Fruit fly (Drosophila melanogaster): ENCODE measurements around the gene Tnpo-SR.

The Tnpo-SR gene

DNA sequence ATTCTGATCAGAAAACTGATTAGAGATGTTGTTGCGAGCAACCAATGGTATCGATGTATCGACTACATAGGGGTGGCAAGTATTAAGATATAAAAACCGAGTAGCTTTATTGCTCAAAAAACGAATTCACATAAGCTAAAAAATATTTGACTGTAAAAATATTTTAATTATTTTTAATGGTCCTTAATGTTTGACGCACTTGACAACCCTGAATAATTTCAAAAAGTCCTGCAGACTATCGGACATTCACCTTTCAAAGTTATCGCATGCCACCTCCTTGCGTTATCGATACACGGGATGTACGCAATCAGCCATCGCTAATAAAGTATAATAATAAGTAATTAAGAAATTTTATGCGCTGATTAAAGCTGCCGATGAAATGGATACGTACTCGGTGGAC lies at the start of gene Tnpo-SR, which contains the start of the genes HemK2 and Snapin:
Tnpo-SR (plus strand) TSS at position 271 of the 400 bp plus-strand sequence.
HemK2 (minus strand) TSS at position 24 of the 400 bp plus-strand sequence.
Snapin (minus strand) TSS at position 24 of the 400 bp plus-strand sequence.
- TF ChIP-seq psq (optimal IDR thresholded peaks at IDR 0.05), result no peak

DNA sequence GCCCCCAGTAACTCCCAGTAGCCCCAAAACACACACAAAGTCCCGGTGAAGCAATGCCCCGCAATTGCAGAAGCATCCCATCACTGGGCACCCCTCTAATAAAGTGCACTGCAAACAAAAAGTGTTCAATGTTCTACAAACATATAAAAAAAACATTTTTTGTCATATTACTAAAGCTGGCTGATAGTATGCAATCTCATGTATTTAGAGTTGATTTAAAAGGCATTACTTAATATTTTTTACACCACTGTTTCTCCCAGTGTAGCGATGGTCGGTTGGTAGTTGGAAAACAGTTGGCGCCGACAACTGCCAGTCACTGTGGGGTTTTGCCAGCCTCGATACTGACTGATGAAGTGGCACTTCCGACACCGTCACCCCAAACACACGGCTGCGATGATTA lies 39.4 kb upstream of the Tnpo-SR start:
- TF ChIP-seq CG8478 (optimal IDR thresholded peaks at IDR 0.05) (no peak), psq (optimal IDR thresholded peaks at IDR 0.05) (no peak), Dll (optimal IDR thresholded peaks at IDR 0.05) (no peak), EcR (GFP tag; optimal IDR thresholded peaks at IDR 0.05) (no peak), usp (GFP tag; optimal IDR thresholded peaks at IDR 0.05) (no peak), pan (optimal IDR thresholded peaks at IDR 0.05) (no peak)

DNA sequence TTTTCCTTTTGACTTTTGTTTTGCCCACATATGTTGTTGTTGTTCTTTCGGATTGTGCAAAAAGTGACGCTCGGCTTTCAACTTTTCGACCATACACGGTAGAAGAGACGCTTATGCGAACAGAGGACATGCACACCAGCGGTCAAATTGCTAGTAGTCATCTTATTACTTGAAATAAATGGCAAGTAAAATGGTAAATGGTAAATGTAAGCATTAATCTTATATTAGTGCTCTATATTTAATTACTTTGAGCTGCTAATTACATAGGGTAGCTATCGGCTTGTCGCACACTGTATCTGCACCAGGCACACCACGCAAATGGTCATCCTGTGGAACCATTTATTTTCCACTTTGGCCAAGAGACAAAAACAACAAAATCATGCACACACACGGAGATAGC lies 38.4 kb upstream of the Tnpo-SR start:
- TF ChIP-seq Dll (optimal IDR thresholded peaks at IDR 0.05) (no peak), psq (optimal IDR thresholded peaks at IDR 0.05) (no peak), EcR (GFP tag; optimal IDR thresholded peaks at IDR 0.05) (no peak)

DNA sequence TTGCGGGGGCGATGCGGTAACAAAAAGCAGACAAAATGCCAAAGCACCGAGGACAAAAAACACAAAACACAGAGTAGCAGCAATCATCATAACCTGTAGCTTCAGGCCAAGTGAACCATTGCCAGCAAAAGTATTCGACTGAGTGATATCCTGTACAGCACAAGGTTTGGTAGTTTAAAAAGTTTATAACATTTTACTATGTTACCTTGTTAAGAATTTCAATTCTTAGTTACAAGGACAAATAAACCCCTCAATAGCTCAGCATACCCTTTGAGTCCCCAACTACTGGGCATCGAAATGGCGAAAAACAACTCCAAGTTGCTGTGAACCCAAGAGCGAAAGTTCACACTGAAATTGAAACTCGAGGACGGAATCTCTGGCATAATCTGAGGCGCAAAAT lies 36.6 kb upstream of the Tnpo-SR start:
- TF ChIP-seq pan (optimal IDR thresholded peaks at IDR 0.05) (no peak), usp (GFP tag; optimal IDR thresholded peaks at IDR 0.05) (no peak), CG8478 (optimal IDR thresholded peaks at IDR 0.05) (no peak), psq (optimal IDR thresholded peaks at IDR 0.05) (no peak), Dll (optimal IDR thresholded peaks at IDR 0.05) (no peak), EcR (GFP tag; optimal IDR thresholded peaks at IDR 0.05) (no peak)

DNA sequence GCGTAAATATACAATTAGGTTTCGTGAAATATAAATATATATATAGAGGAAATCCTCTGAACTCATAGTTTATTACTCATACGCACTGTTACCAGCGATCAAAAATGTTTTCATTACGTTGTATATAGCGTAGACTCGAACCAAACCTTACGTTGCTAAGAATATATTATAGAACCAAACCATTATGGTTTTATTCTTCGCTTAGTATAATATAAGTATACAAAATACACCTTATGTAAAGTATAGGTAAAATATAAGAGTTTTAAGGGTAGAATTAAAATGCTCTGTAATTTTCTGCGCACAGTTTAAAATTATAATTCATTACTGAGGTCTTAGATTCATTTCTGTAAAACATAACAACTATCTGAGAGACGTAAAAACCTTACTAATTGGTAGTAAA lies 35.3 kb upstream of the Tnpo-SR start:
- no peak for TF ChIP-seq psq (optimal IDR thresholded peaks at IDR 0.05)
- TF ChIP-seq CG8478 (optimal IDR thresholded peaks at IDR 0.05), result no peak
- TF ChIP-seq EcR (GFP tag; optimal IDR thresholded peaks at IDR 0.05), result no peak
- no peak for TF ChIP-seq pan (optimal IDR thresholded peaks at IDR 0.05)
- TF ChIP-seq usp (GFP tag; optimal IDR thresholded peaks at IDR 0.05), result no peak
- TF ChIP-seq Dll (optimal IDR thresholded peaks at IDR 0.05), result no peak

DNA sequence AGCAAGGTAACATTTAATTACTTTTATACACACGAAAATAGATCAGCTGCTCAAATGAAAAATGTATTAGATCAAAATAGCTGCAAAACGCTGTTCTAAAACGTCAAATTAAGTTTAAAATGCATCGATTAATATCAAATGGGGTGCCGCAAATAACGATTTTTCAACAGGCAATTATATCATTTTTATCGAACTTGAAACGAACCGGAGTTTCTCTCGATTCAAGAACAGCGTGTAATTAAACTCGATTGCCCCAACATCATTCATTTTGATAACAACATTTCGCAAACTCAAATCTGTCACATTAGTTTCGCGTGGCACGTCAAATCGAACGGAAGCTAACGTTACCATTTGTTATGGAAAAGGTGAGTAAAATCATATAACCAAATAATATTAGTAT lies 34.4 kb upstream of the Tnpo-SR start, which contains the start of gene CG31689:
CG31689 (plus strand) TSS at position 301 of the 400 bp plus-strand sequence.
- TF ChIP-seq CG8478 (optimal IDR thresholded peaks at IDR 0.05) (no peak), Dll (optimal IDR thresholded peaks at IDR 0.05) (no peak), psq (optimal IDR thresholded peaks at IDR 0.05) (no peak), pan (optimal IDR thresholded peaks at IDR 0.05) (no peak), EcR (GFP tag; optimal IDR thresholded peaks at IDR 0.05) (no peak), usp (GFP tag; optimal IDR thresholded peaks at IDR 0.05) (no peak)

DNA sequence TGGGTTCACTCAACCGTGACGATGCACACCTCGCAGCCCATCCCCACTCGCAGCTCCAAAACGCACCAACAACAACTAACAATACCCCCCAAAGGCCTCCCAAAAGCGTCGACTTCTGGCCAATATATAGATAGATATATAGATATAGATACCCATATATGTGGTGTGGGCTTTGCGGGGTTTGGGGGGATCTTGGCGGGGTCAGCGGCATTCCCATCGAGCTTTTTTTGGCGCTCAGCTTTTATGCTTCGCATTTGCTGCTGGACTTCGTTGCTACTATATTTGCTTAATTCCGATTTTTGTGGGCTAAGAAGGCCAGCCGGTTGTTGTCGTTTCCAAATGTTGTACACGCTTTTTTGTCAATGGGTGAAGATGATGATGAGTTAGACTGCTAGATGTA lies 32.4 kb upstream of the Tnpo-SR start:
- TF ChIP-seq usp (GFP tag; optimal IDR thresholded peaks at IDR 0.05) (no peak), psq (optimal IDR thresholded peaks at IDR 0.05) (no peak), Dll (optimal IDR thresholded peaks at IDR 0.05) (no peak), CG8478 (optimal IDR thresholded peaks at IDR 0.05) (no peak), pan (optimal IDR thresholded peaks at IDR 0.05) (no peak), EcR (GFP tag; optimal IDR thresholded peaks at IDR 0.05) (no peak)

DNA sequence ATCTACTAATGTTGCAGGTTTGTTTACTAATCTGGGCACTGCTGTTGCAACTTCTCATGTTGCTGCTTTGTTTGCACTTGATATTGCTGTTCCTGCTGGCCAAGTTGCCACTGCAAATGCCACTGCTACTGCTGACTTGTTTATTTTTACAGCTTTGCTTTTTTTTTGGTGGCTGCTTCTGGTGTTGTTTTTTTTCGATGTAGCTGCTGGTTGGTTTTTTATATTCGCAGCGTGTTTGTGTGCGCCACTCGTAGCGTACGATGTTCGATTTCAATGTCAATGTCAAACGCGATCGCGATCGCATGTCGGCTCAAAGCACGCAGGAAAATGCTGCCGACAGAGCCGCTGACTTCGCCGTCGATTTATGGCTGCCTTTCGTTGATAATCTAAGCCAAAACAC lies 31.9 kb upstream of the Tnpo-SR start:
- TF ChIP-seq Dll (optimal IDR thresholded peaks at IDR 0.05) (no peak), psq (optimal IDR thresholded peaks at IDR 0.05) (no peak)

DNA sequence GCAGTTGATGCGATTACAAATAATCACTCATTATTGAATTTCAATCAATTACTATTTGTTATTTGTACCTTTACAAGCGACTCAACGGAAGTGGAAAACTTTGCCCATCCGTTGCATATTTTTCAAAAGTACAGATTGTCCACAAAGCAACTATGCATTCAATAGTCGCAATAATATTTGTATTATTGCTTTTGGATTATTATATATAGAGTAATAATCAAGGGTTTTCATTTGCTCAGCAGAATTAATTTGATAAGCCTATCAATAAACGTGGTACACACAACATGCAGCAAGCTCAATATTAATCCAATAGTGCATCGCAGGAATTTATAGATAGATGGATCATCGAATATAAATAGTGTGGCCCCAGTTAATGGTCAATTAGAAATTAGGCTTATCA lies 31.1 kb upstream of the Tnpo-SR start:
- no peak for TF ChIP-seq CG8478 (optimal IDR thresholded peaks at IDR 0.05)
- no peak for TF ChIP-seq pan (optimal IDR thresholded peaks at IDR 0.05)
- no peak for TF ChIP-seq EcR (GFP tag; optimal IDR thresholded peaks at IDR 0.05)
- TF ChIP-seq usp (GFP tag; optimal IDR thresholded peaks at IDR 0.05), result no peak

DNA sequence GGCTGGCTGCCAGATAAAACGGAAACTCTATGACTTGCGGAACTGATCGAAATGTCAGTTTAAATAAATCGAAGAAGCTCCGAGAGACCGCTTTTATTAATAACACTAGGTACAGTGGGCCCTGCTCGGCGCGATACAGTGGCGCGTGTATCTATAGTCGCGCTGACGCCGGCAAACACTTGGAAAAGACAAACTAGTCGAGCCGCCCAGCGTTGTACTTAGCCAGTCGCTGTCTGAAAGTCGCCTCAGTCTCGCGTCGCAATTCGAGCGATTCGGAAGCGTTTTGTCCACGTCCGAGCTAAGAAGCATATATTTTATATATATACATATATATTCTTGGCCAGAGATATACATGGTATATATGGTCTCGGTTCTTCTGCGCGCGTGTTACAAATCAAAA lies 29.8 kb upstream of the Tnpo-SR start:
- TF ChIP-seq CG8478 (optimal IDR thresholded peaks at IDR 0.05) (no peak), Dll (optimal IDR thresholded peaks at IDR 0.05) (no peak), EcR (GFP tag; optimal IDR thresholded peaks at IDR 0.05) (no peak), psq (optimal IDR thresholded peaks at IDR 0.05) (no peak), usp (GFP tag; optimal IDR thresholded peaks at IDR 0.05) (no peak), pan (optimal IDR thresholded peaks at IDR 0.05) (no peak)

DNA sequence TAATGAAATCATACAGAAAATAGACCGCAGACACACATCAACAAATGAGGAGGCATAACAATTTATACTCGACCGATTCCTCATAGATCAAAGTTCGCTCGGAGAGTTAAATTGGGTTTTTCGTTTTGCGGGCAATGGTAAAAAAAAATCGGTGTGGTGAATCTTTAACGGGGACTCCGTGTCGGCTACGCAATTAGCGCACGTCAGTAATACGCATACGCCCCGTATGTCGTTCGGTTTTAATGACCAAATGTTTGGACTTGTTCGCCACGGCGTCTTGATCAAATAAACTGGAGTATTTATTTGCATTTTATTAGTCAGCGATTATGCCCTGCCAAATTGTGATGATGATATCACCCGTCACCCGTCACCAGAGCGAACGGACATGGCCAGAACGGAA lies 29.0 kb upstream of the Tnpo-SR start:
- TF ChIP-seq CG8478 (optimal IDR thresholded peaks at IDR 0.05) (no peak), EcR (GFP tag; optimal IDR thresholded peaks at IDR 0.05) (no peak), Dll (optimal IDR thresholded peaks at IDR 0.05) (no peak), pan (optimal IDR thresholded peaks at IDR 0.05) (no peak), usp (GFP tag; optimal IDR thresholded peaks at IDR 0.05) (no peak), psq (optimal IDR thresholded peaks at IDR 0.05) (no peak)

DNA sequence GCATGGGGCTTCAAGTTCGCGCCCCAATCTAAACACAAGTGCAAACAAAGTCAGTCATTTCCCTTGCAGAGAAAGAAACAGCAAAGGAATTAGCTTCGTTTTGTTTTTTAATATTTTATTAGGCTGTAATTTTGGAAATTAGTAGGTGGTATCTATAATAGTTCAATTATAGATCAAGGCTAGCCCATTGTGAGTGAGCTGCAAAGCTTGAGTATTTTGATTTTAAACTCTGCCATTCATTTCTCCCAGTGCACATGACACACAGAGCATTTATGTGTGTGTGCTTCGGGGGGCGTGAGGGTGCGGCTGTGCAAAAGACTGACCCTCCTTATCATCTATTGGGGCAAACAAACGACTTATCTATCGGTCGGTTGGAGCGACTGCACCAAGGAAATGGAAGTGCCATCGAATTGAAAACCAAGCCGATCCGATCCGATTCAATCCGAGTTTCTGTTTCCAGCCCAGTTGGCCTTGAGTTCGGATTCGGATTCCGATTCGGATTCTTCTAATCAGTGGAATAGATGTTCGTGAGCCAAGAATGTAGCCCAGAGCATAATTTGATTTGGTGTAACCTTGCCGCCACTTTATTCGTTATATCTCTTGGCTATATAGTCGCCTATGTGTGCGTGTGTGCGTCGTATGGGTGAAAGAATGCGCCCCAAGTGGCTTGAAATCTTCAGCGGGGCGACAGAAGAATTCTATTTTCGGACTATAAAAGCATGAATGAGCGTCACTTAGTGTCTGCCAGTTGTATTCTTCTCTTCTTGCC lies 28.2 kb upstream of the Tnpo-SR start:
- TF ChIP-seq EcR (GFP tag; optimal IDR thresholded peaks at IDR 0.05), result no peak
- TF ChIP-seq pan (optimal IDR thresholded peaks at IDR 0.05), result no peak
- no peak for TF ChIP-seq psq (optimal IDR thresholded peaks at IDR 0.05)
- no peak for TF ChIP-seq usp (GFP tag; optimal IDR thresholded peaks at IDR 0.05)
- TF ChIP-seq CG8478 (optimal IDR thresholded peaks at IDR 0.05), result no peak
- TF ChIP-seq Dll (optimal IDR thresholded peaks at IDR 0.05), result no peak

DNA sequence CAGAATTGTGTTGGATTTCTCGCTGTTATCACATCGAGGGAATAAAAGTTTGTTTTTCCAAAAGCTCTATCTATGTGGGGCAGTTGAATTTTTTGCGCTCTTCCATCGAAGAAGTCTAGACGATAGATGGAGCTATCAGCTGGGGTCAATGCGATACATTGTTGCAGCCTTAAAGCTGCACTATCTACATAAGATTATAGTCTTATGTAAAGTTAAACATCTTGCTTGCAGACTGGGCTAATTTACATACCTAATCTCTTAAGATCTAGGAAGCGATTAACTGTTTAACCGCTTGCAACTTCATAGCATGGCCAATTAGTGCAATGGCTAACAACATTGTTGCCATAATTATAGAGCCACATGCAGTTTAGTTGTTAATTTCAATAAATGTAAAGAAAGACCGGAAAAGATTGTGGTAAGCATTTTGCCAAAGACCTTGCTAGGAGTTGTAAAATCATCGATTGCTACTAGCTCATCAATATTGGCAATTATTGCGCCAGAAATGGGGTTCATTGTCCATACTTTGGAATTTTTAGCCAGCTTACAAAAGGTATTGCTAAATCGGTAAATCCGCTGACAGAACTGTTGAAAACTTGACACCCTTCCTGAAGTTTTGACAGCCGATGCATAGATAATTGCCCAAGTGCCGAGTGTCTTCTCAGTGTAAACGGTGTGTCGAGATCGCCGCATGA lies 27.4 kb upstream of the Tnpo-SR start:
- TF ChIP-seq psq (optimal IDR thresholded peaks at IDR 0.05) (no peak), usp (GFP tag; optimal IDR thresholded peaks at IDR 0.05) (no peak), pan (optimal IDR thresholded peaks at IDR 0.05) (no peak), Dll (optimal IDR thresholded peaks at IDR 0.05) (no peak), CG8478 (optimal IDR thresholded peaks at IDR 0.05) (no peak), EcR (GFP tag; optimal IDR thresholded peaks at IDR 0.05) (no peak)

Measured in whole organism.